Fruit fly (Drosophila melanogaster) whole organism, pupa: ENCODE measurements around the gene Sfp24Ba.

Experiments used
- Snoo ChIP-seq: fragments of 200-800 bp; sonication (Bioruptor generic); optimal IDR thresholded peaks from 3 replicates; lab custom pipeline; 2017; ENCODE audit warnings: missing biosample characterization, mild to moderate bottlenecking, missing genetic modification characterization, inconsistent platforms
- fd96Ca ChIP-seq: fragments of 200-800 bp; sonication (Bioruptor generic); IDR thresholded peaks from 3 replicates; pipeline ENCODE4 v1.3.6; 2022; ENCODE audit warnings: missing biosample characterization, missing genetic modification characterization

dm6 chr2L:3712949-3713416 is 44.6 kb upstream of the Sfp24Ba start, which contains the start of the genes CG31955 and CG2818:
- TF ChIP-seq fd96Ca (GFP tag; lab: Robert Waterston, UW) (no peak), Snoo (no peak)
